Fruit fly (Drosophila melanogaster) whole organism, pupa: ENCODE data around the gene CG43116.

Experiments
- CG10348 ChIP-seq: fragments of 200-800 bp; sonication (Bioruptor generic); IDR thresholded peaks from 2 replicates; pipeline ENCODE4 v1.3.6; 2022; ENCODE audit warnings: missing biosample characterization, missing genetic modification characterization
- CG12605 ChIP-seq: fragments of 200-800 bp; sonication (Bioruptor generic); IDR thresholded peaks from 2 replicates; pipeline ENCODE4 v1.3.6; 2022; ENCODE audit warnings: missing biosample characterization, missing genetic modification characterization
- CG13204 ChIP-seq: fragments of 200-800 bp; sonication (Bioruptor generic); optimal IDR thresholded peaks from 2 replicates; lab custom pipeline; 2018; ENCODE audit warnings: missing biosample characterization, mild to moderate bottlenecking, missing genetic modification characterization, moderate library complexity
- CG14655 ChIP-seq: fragments of 200-800 bp; sonication (Bioruptor generic); optimal IDR thresholded peaks from 3 replicates; lab custom pipeline; 2017; ENCODE audit warnings: mild to moderate bottlenecking, missing biosample characterization, missing genetic modification reagents, missing genetic modification characterization
- CG15710 ChIP-seq: fragments of 200-800 bp; sonication (Bioruptor generic); optimal IDR thresholded peaks from 2 replicates; lab custom pipeline; 2018; ENCODE audit warnings: missing biosample characterization, mild to moderate bottlenecking, missing genetic modification characterization, moderate library complexity
- CG17806 ChIP-seq: fragments of 200-800 bp; sonication (Bioruptor generic); optimal IDR thresholded peaks from 2 replicates; lab custom pipeline; 2018; ENCODE audit warnings: missing biosample characterization, mild to moderate bottlenecking, missing genetic modification characterization, moderate library complexity
- CG4496 ChIP-seq: fragments of 200-800 bp; sonication (Bioruptor generic); IDR thresholded peaks from 3 replicates; pipeline ENCODE4 v1.3.6; 2022; ENCODE audit warnings: missing biosample characterization, missing genetic modification characterization
- CG8159 ChIP-seq: fragments of 200-800 bp; sonication (Bioruptor generic); optimal IDR thresholded peaks from 3 replicates; lab custom pipeline; 2018; ENCODE audit warnings: missing biosample characterization, mild to moderate bottlenecking, missing genetic modification characterization, moderate library complexity
- CG9948 ChIP-seq: fragments of 200-800 bp; sonication (Bioruptor generic); optimal IDR thresholded peaks from 2 replicates; lab custom pipeline; 2018; ENCODE audit warnings: missing biosample characterization, mild to moderate bottlenecking, missing genetic modification characterization, moderate library complexity
- EcR ChIP-seq: fragments of 200-800 bp; sonication (Bioruptor generic); optimal IDR thresholded peaks from 3 replicates; lab custom pipeline; 2019; ENCODE audit warnings: missing biosample characterization, missing genetic modification characterization, mild to moderate bottlenecking, moderate library complexity, missing genetic modification reagents
- Snoo ChIP-seq: fragments of 200-800 bp; sonication (Bioruptor generic); optimal IDR thresholded peaks from 3 replicates; lab custom pipeline; 2017; ENCODE audit warnings: missing biosample characterization, mild to moderate bottlenecking, missing genetic modification characterization, inconsistent platforms
- fd96Ca ChIP-seq: fragments of 200-800 bp; sonication (Bioruptor generic); IDR thresholded peaks from 3 replicates; pipeline ENCODE4 v1.3.6; 2022; ENCODE audit warnings: missing biosample characterization, missing genetic modification characterization
- gl ChIP-seq: fragments of 200-800 bp; sonication (Bioruptor generic); optimal IDR thresholded peaks from 2 replicates; lab custom pipeline; 2018; ENCODE audit warnings: missing biosample characterization, mild to moderate bottlenecking, missing genetic modification characterization
- rn ChIP-seq: fragments of 200-800 bp; sonication (Bioruptor generic); IDR thresholded peaks from 2 replicates; pipeline ENCODE4 v1.3.6; 2022; ENCODE audit warnings: missing biosample characterization, missing genetic modification characterization

DNA sequence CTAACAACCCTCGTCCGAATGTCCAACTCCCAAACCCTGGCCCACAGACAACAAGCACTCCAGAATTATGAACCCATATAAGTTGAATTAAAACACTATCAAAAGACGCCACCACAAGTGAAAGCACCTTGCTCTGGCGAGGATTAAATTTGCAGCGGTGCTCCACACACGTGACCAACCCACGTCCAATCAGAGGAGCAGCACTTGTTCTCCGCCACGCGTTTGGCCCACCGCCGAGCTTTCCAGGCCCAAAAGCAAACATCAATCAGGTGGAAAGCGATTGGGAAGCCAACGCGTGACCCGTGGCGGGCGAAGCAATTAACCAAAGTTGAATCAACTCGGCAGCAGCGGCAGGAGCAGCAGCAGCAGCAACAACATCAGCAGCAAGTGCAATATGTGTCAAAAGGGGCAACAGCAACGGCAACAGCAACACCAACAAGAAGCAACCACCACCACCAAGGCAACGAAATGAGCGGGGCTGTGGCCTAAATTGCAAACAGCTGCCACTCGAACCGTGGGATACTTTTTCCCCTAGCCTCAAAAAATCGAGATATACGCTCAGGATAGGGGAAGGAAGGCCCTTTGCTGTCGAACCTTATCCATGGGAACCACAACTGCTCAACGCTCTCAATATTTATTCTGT lies 35.3 kb upstream of the CG43116 start:
- TF ChIP-seq CG8159 (no peak), CG12605 (GFP tag; lab: Robert Waterston, UW) (no peak), fd96Ca (GFP tag; lab: Robert Waterston, UW) (no peak), CG14655 (GFP tag; lab: Kevin White, UChicago) (no peak), rn (no peak), gl (no peak), CG15710 (tag; lab: Kevin White, UChicago) (no peak), CG13204 (GFP tag; lab: Kevin White, UChicago) (no peak), CG9948 (tag; lab: Kevin White, UChicago) (no peak), CG10348 (no peak), Snoo (tag; lab: Kevin White, UChicago) (no peak), CG17806 (tag; lab: Kevin White, UChicago) (no peak), CG4496 (no peak), EcR (GFP tag; lab: Kevin White, UChicago) (peak; percentile 60)
